Fruit fly (Drosophila melanogaster) whole organism, wandering third instar larva: ENCODE measurements around the gene Paris.

Experiments
- h ChIP-seq: fragments of 200-800 bp; sonication (Bioruptor generic); optimal IDR thresholded peaks from 3 replicates; lab custom pipeline; 2016; ENCODE audit warnings: missing biosample characterization, mild to moderate bottlenecking, missing genetic modification characterization
- psq ChIP-seq: fragments of 200-800 bp; sonication (Bioruptor generic); optimal IDR thresholded peaks from 3 replicates; lab custom pipeline; 2017; ENCODE audit warnings: missing biosample characterization, mild to moderate bottlenecking, missing genetic modification characterization, moderate library complexity

DNA sequence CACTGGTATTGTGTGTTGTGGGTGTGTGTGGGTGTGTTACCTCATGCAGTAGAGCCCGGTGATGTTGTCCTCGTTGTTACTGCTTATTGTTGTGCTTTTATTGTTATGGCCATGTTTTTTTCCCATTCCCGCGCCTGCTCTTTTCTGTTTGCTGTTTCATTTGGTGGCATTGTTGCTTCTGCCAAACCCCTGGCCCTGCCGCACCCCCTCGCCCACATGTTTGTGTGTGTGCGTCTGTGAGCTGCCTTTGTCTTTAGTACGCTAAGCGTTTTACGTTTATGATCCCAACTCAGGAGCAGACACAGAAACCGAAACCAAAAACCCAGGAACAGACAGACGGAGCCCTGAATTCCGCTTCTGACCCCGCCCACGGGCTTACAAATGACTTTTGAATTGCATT lies 49.4 kb upstream of the Paris start:
- TF ChIP-seq psq (GFP tag; lab: Kevin White, UChicago) = no peak
- no peak for TF ChIP-seq h (GFP tag; lab: Kevin White, UChicago)
